Fruit fly (Drosophila melanogaster) whole organism, prepupa: ENCODE results near the gene Prp4k.

Source experiments
- CG10669 ChIP-seq: fragments of 200-800 bp; sonication (Bioruptor generic); optimal IDR thresholded peaks from 3 replicates; lab custom pipeline; 2018; ENCODE audit warnings: missing biosample characterization, mild to moderate bottlenecking, missing genetic modification characterization, moderate library complexity
- CG11762 ChIP-seq: fragments of 200-800 bp; sonication (Bioruptor generic); optimal IDR thresholded peaks from 3 replicates; lab custom pipeline; 2016; ENCODE audit warnings: missing biosample characterization, missing genetic modification characterization; ENCODE audit not compliant: insufficient read depth
- CG15336 ChIP-seq: fragments of 200-800 bp; sonication (Bioruptor generic); IDR thresholded peaks from 2 replicates; pipeline ENCODE4 v1.3.6; 2022; ENCODE audit warnings: missing biosample characterization, missing genetic modification characterization
- CG1621 ChIP-seq: fragments of 200-800 bp; sonication (Bioruptor generic); optimal IDR thresholded peaks from 3 replicates; lab custom pipeline; 2018; ENCODE audit warnings: missing biosample characterization, mild to moderate bottlenecking, missing genetic modification characterization
- CG16779 ChIP-seq: fragments of 200-800 bp; sonication (Bioruptor generic); optimal IDR thresholded peaks from 3 replicates; lab custom pipeline; 2017; ENCODE audit warnings: missing biosample characterization, mild to moderate bottlenecking, missing genetic modification characterization
- CG3032 ChIP-seq: fragments of 200-800 bp; optimal IDR thresholded peaks from 2 replicates; lab custom pipeline; 2019; ENCODE audit warnings: missing biosample characterization, mild to moderate bottlenecking, missing genetic modification characterization, moderate library complexity
- CG31627 ChIP-seq: fragments of 200-800 bp; sonication (Bioruptor generic); optimal IDR thresholded peaks from 3 replicates; lab custom pipeline; 2016; ENCODE audit warnings: missing biosample characterization, missing genetic modification characterization
- CG32006 ChIP-seq: fragments of 200-800 bp; sonication (Bioruptor generic); optimal IDR thresholded peaks from 3 replicates; lab custom pipeline; 2017; ENCODE audit warnings: missing biosample characterization, mild to moderate bottlenecking, missing genetic modification characterization
- CG34406 ChIP-seq: fragments of 200-800 bp; sonication (Bioruptor generic); optimal IDR thresholded peaks from 3 replicates; lab custom pipeline; 2016; ENCODE audit warnings: missing biosample characterization, missing genetic modification characterization
- CG3919 ChIP-seq: fragments of 200-800 bp; sonication (Bioruptor generic); optimal IDR thresholded peaks from 3 replicates; lab custom pipeline; 2016; ENCODE audit warnings: missing biosample characterization, missing genetic modification characterization
- CG4318 ChIP-seq: fragments of 200-800 bp; sonication (Bioruptor generic); optimal IDR thresholded peaks from 3 replicates; lab custom pipeline; 2017; ENCODE audit warnings: missing biosample characterization, mild to moderate bottlenecking, missing genetic modification characterization
- CG6163 ChIP-seq: fragments of 200-800 bp; sonication (Bioruptor generic); IDR thresholded peaks from 3 replicates; pipeline ENCODE4 v1.3.6; 2022; ENCODE audit warnings: missing biosample characterization, missing genetic modification characterization
- CG6276 ChIP-seq: fragments of 200-800 bp; sonication (Bioruptor generic); optimal IDR thresholded peaks from 2 replicates; lab custom pipeline; 2017; ENCODE audit warnings: missing biosample characterization, mild to moderate bottlenecking, missing genetic modification characterization
- CG6792 ChIP-seq: fragments of 200-800 bp; sonication (Bioruptor generic); optimal IDR thresholded peaks from 3 replicates; lab custom pipeline; 2016; ENCODE audit warnings: missing biosample characterization, missing genetic modification characterization
- CG6808 ChIP-seq: fragments of 200-800 bp; sonication (Bioruptor generic); optimal IDR thresholded peaks from 3 replicates; lab custom pipeline; 2017; ENCODE audit warnings: missing biosample characterization, missing genetic modification characterization, mild to moderate bottlenecking, moderate library complexity, missing genetic modification reagents
- CG6854 ChIP-seq: fragments of 200-800 bp; sonication (Bioruptor generic); optimal IDR thresholded peaks from 2 replicates; lab custom pipeline; 2017; ENCODE audit warnings: missing biosample characterization, mild to moderate bottlenecking, missing genetic modification characterization
- CG8119 ChIP-seq: fragments of 200-800 bp; sonication (Bioruptor generic); IDR thresholded peaks from 3 replicates; pipeline ENCODE4 v1.3.6; 2022; ENCODE audit warnings: missing biosample characterization, missing genetic modification characterization
- CG8319 ChIP-seq: fragments of 200-800 bp; sonication (Bioruptor generic); optimal IDR thresholded peaks from 3 replicates; lab custom pipeline; 2016; ENCODE audit warnings: missing biosample characterization, missing genetic modification characterization
- CG8632 ChIP-seq: fragments of 200-800 bp; sonication (Bioruptor generic); optimal IDR thresholded peaks from 3 replicates; lab custom pipeline; 2016; ENCODE audit warnings: missing biosample characterization, missing genetic modification characterization
- Eip78C ChIP-seq: fragments of 200-800 bp; sonication (Bioruptor generic); peaks from one replicate; lab custom pipeline; 2016; ENCODE audit warnings: missing biosample characterization, missing genetic modification characterization
- Ets21C ChIP-seq: fragments of 200-800 bp; sonication (Bioruptor generic); optimal IDR thresholded peaks from 3 replicates; lab custom pipeline; 2016; ENCODE audit warnings: missing biosample characterization, missing genetic modification characterization
- Ets96B ChIP-seq: fragments of 200-800 bp; optimal IDR thresholded peaks from 2 replicates; lab custom pipeline; 2019; ENCODE audit warnings: missing biosample characterization, mild to moderate bottlenecking, missing genetic modification characterization, moderate library complexity
- Gug ChIP-seq: fragments of 200-800 bp; sonication (Bioruptor generic); IDR thresholded peaks from 2 replicates; pipeline ENCODE4 v1.3.6; 2022; ENCODE audit warnings: missing biosample characterization, missing genetic modification characterization
- Hr38 ChIP-seq: sonication (Bioruptor generic); optimal IDR thresholded peaks from 2 replicates; lab custom pipeline; 2016; ENCODE audit warnings: missing biosample characterization, missing genetic modification characterization
- Hr39 ChIP-seq: fragments of 200-800 bp; sonication (Bioruptor generic); optimal IDR thresholded peaks from 2 replicates; lab custom pipeline; 2016; ENCODE audit warnings: missing biosample characterization, missing genetic modification characterization
- Hr4 ChIP-seq: fragments of 200-800 bp; sonication (Bioruptor generic); optimal IDR thresholded peaks from 3 replicates; lab custom pipeline; 2016; ENCODE audit warnings: missing biosample characterization, missing genetic modification characterization
- Lpt ChIP-seq: fragments of 200-800 bp; sonication (Bioruptor generic); optimal IDR thresholded peaks from 3 replicates; lab custom pipeline; 2016; ENCODE audit warnings: missing biosample characterization, missing genetic modification characterization
- Met ChIP-seq: fragments of 200-800 bp; sonication (Bioruptor generic); optimal IDR thresholded peaks from 3 replicates; lab custom pipeline; 2016; ENCODE audit warnings: missing biosample characterization, missing genetic modification characterization
- OdsH ChIP-seq: fragments of 200-800 bp; sonication (Bioruptor generic); optimal IDR thresholded peaks from 3 replicates; lab custom pipeline; 2016; ENCODE audit warnings: missing biosample characterization, missing genetic modification characterization
- Smox ChIP-seq: fragments of 200-800 bp; sonication (Bioruptor generic); optimal IDR thresholded peaks from 3 replicates; lab custom pipeline; 2016; ENCODE audit warnings: missing biosample characterization, missing genetic modification characterization
- Sox102F ChIP-seq: fragments of 200-800 bp; sonication (Bioruptor generic); optimal IDR thresholded peaks from 2 replicates; lab custom pipeline; 2016; ENCODE audit warnings: missing biosample characterization, mild to moderate bottlenecking, missing genetic modification characterization
- Sox14 ChIP-seq: fragments of 200-800 bp; sonication (Bioruptor generic); optimal IDR thresholded peaks from 3 replicates; lab custom pipeline; 2016; ENCODE audit warnings: missing biosample characterization, missing genetic modification characterization
- achi ChIP-seq: fragments of 200-800 bp; sonication (Bioruptor generic); optimal IDR thresholded peaks from 3 replicates; lab custom pipeline; 2016; ENCODE audit warnings: missing biosample characterization, missing genetic modification characterization
- acj6 ChIP-seq: fragments of 200-800 bp; sonication (Bioruptor generic); optimal IDR thresholded peaks from 3 replicates; lab custom pipeline; 2016; ENCODE audit warnings: missing biosample characterization, missing genetic modification characterization
- cyc ChIP-seq: fragments of 200-800 bp; sonication (Bioruptor generic); optimal IDR thresholded peaks from 3 replicates; lab custom pipeline; 2016; ENCODE audit warnings: missing biosample characterization, missing genetic modification characterization
- dac ChIP-seq: fragments of 200-800 bp; sonication (Bioruptor generic); optimal IDR thresholded peaks from 2 replicates; lab custom pipeline; 2017; ENCODE audit warnings: missing biosample characterization, mild to moderate bottlenecking, missing genetic modification characterization
- dsx ChIP-seq: fragments of 200-800 bp; optimal IDR thresholded peaks from 3 replicates; lab custom pipeline; 2019; ENCODE audit warnings: missing biosample characterization, mild to moderate bottlenecking, missing genetic modification characterization, moderate library complexity; ENCODE audit not compliant: poor library complexity, severe bottlenecking
- eg ChIP-seq: fragments of 200-800 bp; sonication (Bioruptor generic); IDR thresholded peaks from 3 replicates; pipeline ENCODE4 v1.3.6; 2022; ENCODE audit warnings: missing biosample characterization, missing genetic modification characterization
- fd85E ChIP-seq: fragments of 200-800 bp; sonication (Bioruptor generic); optimal IDR thresholded peaks from 3 replicates; lab custom pipeline; 2016; ENCODE audit warnings: missing biosample characterization, missing genetic modification characterization
- fkh ChIP-seq: fragments of 200-800 bp; sonication (Bioruptor generic); optimal IDR thresholded peaks from 3 replicates; lab custom pipeline; 2017; ENCODE audit warnings: missing biosample characterization, mild to moderate bottlenecking, missing genetic modification characterization, moderate library complexity
- lz ChIP-seq: fragments of 200-800 bp; sonication (Bioruptor generic); optimal IDR thresholded peaks from 3 replicates; lab custom pipeline; 2016; ENCODE audit warnings: missing biosample characterization, missing genetic modification characterization
- net ChIP-seq: fragments of 200-800 bp; sonication (Bioruptor generic); optimal IDR thresholded peaks from 3 replicates; lab custom pipeline; 2016; ENCODE audit warnings: missing biosample characterization, missing genetic modification characterization
- pdm3 ChIP-seq: fragments of 200-800 bp; sonication (Bioruptor generic); optimal IDR thresholded peaks from 3 replicates; lab custom pipeline; 2016; ENCODE audit warnings: missing biosample characterization, missing genetic modification characterization
- salr ChIP-seq, 2 experiments: fragments of 200-800 bp; sonication (Bioruptor generic); optimal IDR thresholded peaks; 3 replicates each; lab custom pipeline; 2016 to 2018; ENCODE audit warnings: missing biosample characterization in 2 of 2, missing genetic modification characterization in 2 of 2, mild to moderate bottlenecking in 1 of 2
- spab ChIP-seq: fragments of 200-800 bp; sonication (Bioruptor generic); optimal IDR thresholded peaks from 2 replicates; lab custom pipeline; 2017; ENCODE audit warnings: missing biosample characterization, mild to moderate bottlenecking, missing genetic modification characterization, missing genetic modification reagents
- ss ChIP-seq, 2 experiments: fragments of 200-800 bp; sonication (Bioruptor generic); optimal IDR thresholded peaks; 2 replicates in 1 of 2; 3 replicates in 1 of 2; lab custom pipeline; 2017 to 2018; ENCODE audit warnings: mild to moderate bottlenecking in 2 of 2, missing biosample characterization in 2 of 2, missing genetic modification characterization in 2 of 2, moderate library complexity in 1 of 2
- svp ChIP-seq: fragments of 200-800 bp; sonication (Bioruptor generic); peaks from one replicate; lab custom pipeline; 2016; ENCODE audit warnings: missing biosample characterization, missing genetic modification characterization
- topi ChIP-seq: fragments of 200-800 bp; sonication (Bioruptor generic); optimal IDR thresholded peaks from 3 replicates; lab custom pipeline; 2016; ENCODE audit warnings: missing biosample characterization, missing genetic modification characterization
- vri ChIP-seq: fragments of 200-800 bp; sonication (Bioruptor generic); optimal IDR thresholded peaks from 3 replicates; lab custom pipeline; 2016; ENCODE audit warnings: missing biosample characterization, mild to moderate bottlenecking, missing genetic modification characterization

The Prp4k gene

dm6 chr3L:199050-199745 lies 12.1 kb downstream of the Prp4k start (continued):
- TF ChIP-seq CG6854 (GFP tag; lab: Kevin White, UChicago) (no peak), CG15336 (GFP tag; lab: Robert Waterston, UW) (no peak), eg (GFP tag; lab: Robert Waterston, UW) (peak; percentile 65), CG6276 (no peak), Smox (GFP tag; lab: Kevin White, UChicago) (no peak)

dm6 chr3L:184251-184650 lies 27.0 kb downstream of the Prp4k start, which contains the start of the genes CG34140, Mkp and Mtch:
Gene CG34140, minus strand, starts transcription at chr3L:184424.
Gene Mkp, minus strand, starts transcription at chr3L:184540.
Gene Mtch, plus strand, starts transcription at chr3L:184626.
- no peak for TF ChIP-seq ss (GFP tag; optimal IDR thresholded peaks at IDR 0.05; lab: Kevin White, UChicago)
- no peak for TF ChIP-seq Sox102F (GFP tag; lab: Kevin White, UChicago)
- TF ChIP-seq CG6854 (GFP tag; lab: Kevin White, UChicago): no peak
- TF ChIP-seq CG16779: no peak
- TF ChIP-seq achi (GFP tag; lab: Kevin White, UChicago): no peak
- TF ChIP-seq Gug: peak; percentile 72
- peak; percentile 73 for TF ChIP-seq CG34406 (GFP tag; lab: Kevin White, UChicago)
- peak; percentile 91 for TF ChIP-seq lz (GFP tag; lab: Kevin White, UChicago)
- no peak for TF ChIP-seq topi (GFP tag; lab: Kevin White, UChicago)
- peak; percentile 79 for TF ChIP-seq acj6 (GFP tag; lab: Kevin White, UChicago)
- no peak for TF ChIP-seq CG6808 (GFP tag; lab: Kevin White, UChicago)
- peak; percentile 78 for TF ChIP-seq eg (GFP tag; lab: Robert Waterston, UW)
- no peak for TF ChIP-seq salr (GFP tag; optimal IDR thresholded peaks at IDR 0.05; lab: Kevin White, UChicago)
- TF ChIP-seq dsx: peak; percentile 88
- TF ChIP-seq OdsH (GFP tag; lab: Kevin White, UChicago): no peak
- peak; percentile 53 for TF ChIP-seq fd85E
- peak; percentile 98 for TF ChIP-seq svp (GFP tag; lab: Kevin White, UChicago)
- TF ChIP-seq CG8319 (GFP tag; lab: Kevin White, UChicago): peak; percentile 58
- TF ChIP-seq Lpt (GFP tag; lab: Kevin White, UChicago): peak; percentile 50
- no peak for TF ChIP-seq pdm3 (GFP tag; lab: Kevin White, UChicago)
- TF ChIP-seq fkh (GFP tag; lab: Kevin White, UChicago): no peak
- peak; percentile 69 for TF ChIP-seq Hr38 (GFP tag; lab: Kevin White, UChicago)
- TF ChIP-seq CG3919 (GFP tag; lab: Kevin White, UChicago): no peak
- TF ChIP-seq CG3032: peak; percentile 78
- TF ChIP-seq CG11762 (GFP tag; lab: Kevin White, UChicago): peak; percentile 4
- TF ChIP-seq Smox (GFP tag; lab: Kevin White, UChicago): peak; percentile 87
- TF ChIP-seq CG4318 (GFP tag; lab: Kevin White, UChicago): no peak
- peak; percentile 88 for TF ChIP-seq Sox14 (GFP tag; lab: Kevin White, UChicago)
- peak; percentile 85 for TF ChIP-seq cyc (GFP tag; lab: Kevin White, UChicago)
- TF ChIP-seq Eip78C (GFP tag; lab: Kevin White, UChicago): no peak
- TF ChIP-seq CG8632 (GFP tag; lab: Kevin White, UChicago): peak; percentile 67
- TF ChIP-seq CG6163 (GFP tag; lab: Robert Waterston, UW): peak; percentile 81
- TF ChIP-seq dac (GFP tag; lab: Kevin White, UChicago): no peak
- no peak for TF ChIP-seq spab (GFP tag; lab: Kevin White, UChicago)
- no peak for TF ChIP-seq Hr4 (GFP tag; lab: Kevin White, UChicago)
- TF ChIP-seq Hr39 (GFP tag; lab: Kevin White, UChicago): no peak
- TF ChIP-seq CG8119 (GFP tag; lab: Robert Waterston, UW): no peak; the same call in none of the 3 replicates
- no peak for TF ChIP-seq vri
- TF ChIP-seq CG6792 (GFP tag; lab: Kevin White, UChicago): peak; percentile 84
- no peak for TF ChIP-seq net (GFP tag; lab: Kevin White, UChicago)
- TF ChIP-seq CG15336 (GFP tag; lab: Robert Waterston, UW): no peak
- TF ChIP-seq CG31627: peak; percentile 89
- TF ChIP-seq CG10669 (GFP tag; lab: Kevin White, UChicago): no peak
- TF ChIP-seq CG6276: no peak
- TF ChIP-seq Ets21C (GFP tag; lab: Kevin White, UChicago): peak; percentile 81
- no peak for TF ChIP-seq Met (GFP tag; lab: Kevin White, UChicago)
- no peak for TF ChIP-seq Ets96B (tag; lab: Kevin White, UChicago)
- no peak for TF ChIP-seq CG32006 (GFP tag; lab: Kevin White, UChicago)
- TF ChIP-seq CG1621: no peak
